Worm (Caenorhabditis elegans): ENCODE data around the gene sgca-1.

The sgca-1 gene

DNA sequence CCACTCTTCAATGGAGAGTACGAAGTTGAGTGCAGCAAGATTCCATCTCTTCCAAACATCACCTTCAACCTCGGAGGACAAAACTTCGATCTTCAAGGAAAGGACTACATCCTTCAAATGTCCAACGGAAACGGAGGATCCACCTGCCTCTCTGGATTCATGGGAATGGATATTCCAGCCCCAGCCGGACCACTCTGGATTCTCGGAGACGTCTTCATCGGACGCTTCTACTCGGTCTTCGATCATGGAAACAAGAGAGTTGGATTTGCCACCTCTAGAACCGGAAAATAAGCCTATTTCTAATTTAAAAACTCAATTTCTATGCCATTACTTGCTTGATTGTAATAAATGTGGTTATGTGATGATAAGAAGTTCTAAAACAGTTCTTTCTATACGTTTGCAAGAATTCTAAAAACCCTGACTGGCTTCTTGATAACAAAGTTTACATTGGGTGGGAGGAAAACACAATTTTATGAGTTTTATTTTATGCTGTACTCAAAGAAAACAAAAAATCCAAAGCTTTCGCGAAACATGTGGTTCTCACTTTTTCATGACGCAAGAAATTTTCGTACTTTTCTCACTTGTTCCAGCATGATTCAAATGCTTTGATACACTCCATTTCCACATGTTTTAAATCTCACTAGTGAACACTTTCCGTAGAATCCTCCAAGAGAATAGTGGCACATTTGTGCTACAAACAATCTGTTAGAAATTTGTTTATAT is 3.1 kb upstream of the sgca-1 start:
- TF ChIP-seq sptf-1 (tag; optimal IDR thresholded peaks at IDR 0.05) (no peak), hlh-4 (tag; optimal IDR thresholded peaks at IDR 0.05) (no peak), unc-62 (GFP tag; optimal IDR thresholded peaks at IDR 0.05) (no peak), ceh-82 (tag; optimal IDR thresholded peaks at IDR 0.05) (no peak), nhr-20 (tag; optimal IDR thresholded peaks at IDR 0.05) (no peak), mep-1 (tag; optimal IDR thresholded peaks at IDR 0.05) (no peak), egl-13 (tag; optimal IDR thresholded peaks at IDR 0.05) (no peak), lir-3 (tag; optimal IDR thresholded peaks at IDR 0.05; ENCODE audit: poor library complexity) (no peak), efl-1 (optimal IDR thresholded peaks at IDR 0.05) (no peak), efl-1 (GFP tag; optimal IDR thresholded peaks at IDR 0.05 in 1 of 2) (no peak), blmp-1 (tag; optimal IDR thresholded peaks at IDR 0.05) (no peak), rnt-1 (tag; optimal IDR thresholded peaks at IDR 0.05) (no peak), irx-1 (tag; optimal IDR thresholded peaks at IDR 0.05) (no peak), ztf-4 (tag; optimal IDR thresholded peaks at IDR 0.05) (no peak), dsc-1 (tag; optimal IDR thresholded peaks at IDR 0.05) (peak; percentile 88), nhr-71 (tag; optimal IDR thresholded peaks at IDR 0.05) (peak; percentile 27), snpc-4 (tag; optimal IDR thresholded peaks at IDR 0.05) (no peak), nhr-19 (GFP tag; conservative IDR thresholded peaks at IDR 0.05) (no peak), lsy-2 (tag; optimal IDR thresholded peaks at IDR 0.05) (peak in 1 of 2 experiments; percentile 6), nhr-11 (tag; optimal IDR thresholded peaks at IDR 0.05) (no peak), nhr-28 (tag; optimal IDR thresholded peaks at IDR 0.05) (no peak), lin-35 (GFP tag; optimal IDR thresholded peaks at IDR 0.05) (peak in 1 of 2 experiments; percentile 38), C16A3.4 (tag; optimal IDR thresholded peaks at IDR 0.05) (no peak), ztf-11 (tag; optimal IDR thresholded peaks at IDR 0.05) (no peak), jun-1 (tag; optimal IDR thresholded peaks at IDR 0.05) (no peak), aly-2 (tag; optimal IDR thresholded peaks at IDR 0.05) (peak; percentile 49), mab-9 (GFP tag; IDR thresholded peaks at IDR 0.05) (no peak), isw-1 (GFP tag; IDR thresholded peaks at IDR 0.05) (no peak), elt-3 (tag; optimal IDR thresholded peaks at IDR 0.05) (no peak), hlh-17 (GFP tag; optimal IDR thresholded peaks at IDR 0.05; ENCODE audit: borderline replicate concordance) (no peak), elt-2 (tag; optimal IDR thresholded peaks at IDR 0.05) (peak; percentile 70), lin-39 (tag; optimal IDR thresholded peaks at IDR 0.05) (no peak), swsn-7 (tag; optimal IDR thresholded peaks at IDR 0.05) (no peak), nhr-85 (tag) (no peak), nhr-237 (tag; optimal IDR thresholded peaks at IDR 0.05) (no peak), mef-2 (tag; optimal IDR thresholded peaks at IDR 0.05) (no peak), ets-5 (GFP tag; IDR thresholded peaks at IDR 0.05) (no peak), lin-13 (GFP tag; optimal IDR thresholded peaks at IDR 0.05) (no peak), fkh-8 (tag; optimal IDR thresholded peaks at IDR 0.05) (no peak), mdl-1 (tag; optimal IDR thresholded peaks at IDR 0.05) (no peak), xbp-1 (tag; optimal IDR thresholded peaks at IDR 0.05) (no peak), unc-86 (tag; optimal IDR thresholded peaks at IDR 0.05) (no peak), fkh-4 (tag; optimal IDR thresholded peaks at IDR 0.05; ENCODE audit: borderline replicate concordance) (peak; percentile 30), nhr-76 (tag; optimal IDR thresholded peaks at IDR 0.05) (no peak), zag-1 (tag; optimal IDR thresholded peaks at IDR 0.05) (no peak), pax-3 (tag; optimal IDR thresholded peaks at IDR 0.05) (no peak), lin-14 (GFP tag; optimal IDR thresholded peaks at IDR 0.05) (no peak), sox-4 (tag; optimal IDR thresholded peaks at IDR 0.05) (no peak), ceh-88 (GFP tag; IDR thresholded peaks at IDR 0.05) (no peak), Y116A8C.19 (tag; optimal IDR thresholded peaks at IDR 0.05; ENCODE audit: borderline replicate concordance) (no peak), vab-15 (tag; optimal IDR thresholded peaks at IDR 0.05) (no peak), dpl-1 (GFP tag; optimal IDR thresholded peaks at IDR 0.05) (no peak), pqm-1 (tag; optimal IDR thresholded peaks at IDR 0.05) (no peak)

Measured in whole organism, L1 larva.